Worm (Caenorhabditis elegans): Measurements from ENCODE around the gene nhr-120.
A peak's percentile ranks its signal among the peaks of the same experiment; 100 is the strongest.

nhr-120 gene

ce11 chrX:6674333-6674919 lies 34.0 kb upstream of the nhr-120 start, which contains the start of gene F38B6.4:
F38B6.4 (plus strand) TSS chrX:6674869.
- TF ChIP-seq efl-3 (GFP tag; optimal IDR thresholded peaks at IDR 0.05) (no peak), elt-2 (tag; optimal IDR thresholded peaks at IDR 0.05) (peak; percentile 18)

- TF ChIP-seq swsn-7 (tag; optimal IDR thresholded peaks at IDR 0.05): no peak
- TF ChIP-seq lin-39 (tag; optimal IDR thresholded peaks at IDR 0.05): no peak
- TF ChIP-seq skn-1 (tag; optimal IDR thresholded peaks at IDR 0.05): no peak
- TF ChIP-seq aly-2 (tag; optimal IDR thresholded peaks at IDR 0.05): no peak
- TF ChIP-seq sox-4 (tag; optimal IDR thresholded peaks at IDR 0.05): no peak
- TF ChIP-seq hpl-2 (GFP tag; optimal IDR thresholded peaks at IDR 0.05): no peak
- TF ChIP-seq ceh-90 (tag; optimal IDR thresholded peaks at IDR 0.05): no peak
- TF ChIP-seq tbx-2 (tag; optimal IDR thresholded peaks at IDR 0.05): no peak
- TF ChIP-seq nhr-84 (tag; optimal IDR thresholded peaks at IDR 0.05): no peak
- TF ChIP-seq nhr-20 (tag; optimal IDR thresholded peaks at IDR 0.05): no peak
- no peak for TF ChIP-seq efl-3 (GFP tag; optimal IDR thresholded peaks at IDR 0.05)
- TF ChIP-seq C34B4.2 (tag; optimal IDR thresholded peaks at IDR 0.05): no peak
- no peak for TF ChIP-seq irx-1 (tag; optimal IDR thresholded peaks at IDR 0.05)
- TF ChIP-seq hlh-4 (tag; optimal IDR thresholded peaks at IDR 0.05): no peak
- no peak for TF ChIP-seq lsy-2 (tag; optimal IDR thresholded peaks at IDR 0.05)
- no peak for TF ChIP-seq isw-1 (GFP tag; IDR thresholded peaks at IDR 0.05)
- no peak for TF ChIP-seq nhr-76 (tag; optimal IDR thresholded peaks at IDR 0.05)
- no peak for TF ChIP-seq jun-1 (tag; optimal IDR thresholded peaks at IDR 0.05)
These were observed 32.1 kb upstream of the nhr-120 start, which contains the start of gene col-172 for ce11 chrX:6672519-6672918. col-172 (plus strand) TSS chrX:6672819.

- TF ChIP-seq nhr-19 (GFP tag; conservative IDR thresholded peaks at IDR 0.05): no peak
- TF ChIP-seq sox-4 (tag; optimal IDR thresholded peaks at IDR 0.05): no peak
- no peak for TF ChIP-seq hpl-2 (GFP tag; optimal IDR thresholded peaks at IDR 0.05)
- no peak for TF ChIP-seq tbx-2 (tag; optimal IDR thresholded peaks at IDR 0.05)
- no peak for TF ChIP-seq mdl-1 (tag; optimal IDR thresholded peaks at IDR 0.05)
- TF ChIP-seq nhr-84 (tag; optimal IDR thresholded peaks at IDR 0.05): no peak
- TF ChIP-seq snpc-4 (tag; optimal IDR thresholded peaks at IDR 0.05): no peak
- no peak for TF ChIP-seq unc-130 (tag; optimal IDR thresholded peaks at IDR 0.05)
- TF ChIP-seq blmp-1 (tag; optimal IDR thresholded peaks at IDR 0.05): peak; percentile 44
- TF ChIP-seq aha-1 (tag; optimal IDR thresholded peaks at IDR 0.05): no peak
- TF ChIP-seq efl-1 (optimal IDR thresholded peaks at IDR 0.05): no peak
- TF ChIP-seq efl-1 (GFP tag; optimal IDR thresholded peaks at IDR 0.05 in 1 of 2): peak in 1 of 2 experiments; percentile 6
- TF ChIP-seq nhr-12 (tag; optimal IDR thresholded peaks at IDR 0.05): no peak
- peak; percentile 17 for TF ChIP-seq lin-14 (GFP tag; optimal IDR thresholded peaks at IDR 0.05)
- TF ChIP-seq nhr-85 (tag): peak; percentile 48
- TF ChIP-seq C04F5.9 (tag; optimal IDR thresholded peaks at IDR 0.05): no peak
- TF ChIP-seq ztf-11 (tag; optimal IDR thresholded peaks at IDR 0.05): no peak
These were observed 31.3 kb upstream of the nhr-120 start for ce11 chrX:6671717-6672116.

- TF ChIP-seq xbp-1 (tag; optimal IDR thresholded peaks at IDR 0.05) (no peak), nhr-85 (tag) (peak; percentile 83), blmp-1 (tag; optimal IDR thresholded peaks at IDR 0.05) (peak; percentile 12), lin-15B (tag; optimal IDR thresholded peaks at IDR 0.05) (no peak), lin-39 (tag; optimal IDR thresholded peaks at IDR 0.05) (no peak), unc-98 (GFP tag; IDR thresholded peaks at IDR 0.05) (no peak)
These were observed 28.9 kb upstream of the nhr-120 start for ce11 chrX:6669366-6669765.

ce11 chrX:6668911-6669310 lies 28.5 kb upstream of the nhr-120 start, which contains the start of gene nhr-137:
nhr-137 (minus strand) TSS chrX:6669011.
- TF ChIP-seq xbp-1 (tag; optimal IDR thresholded peaks at IDR 0.05): no peak
- no peak for TF ChIP-seq efl-1 (optimal IDR thresholded peaks at IDR 0.05)
- peak in 1 of 2 experiments; percentile 37 for TF ChIP-seq efl-1 (GFP tag; optimal IDR thresholded peaks at IDR 0.05 in 1 of 2)
- TF ChIP-seq lin-13 (GFP tag; optimal IDR thresholded peaks at IDR 0.05): no peak
